Worm (Caenorhabditis elegans): ENCODE measurements around the gene tbc-11.

Gene tbc-11

DNA sequence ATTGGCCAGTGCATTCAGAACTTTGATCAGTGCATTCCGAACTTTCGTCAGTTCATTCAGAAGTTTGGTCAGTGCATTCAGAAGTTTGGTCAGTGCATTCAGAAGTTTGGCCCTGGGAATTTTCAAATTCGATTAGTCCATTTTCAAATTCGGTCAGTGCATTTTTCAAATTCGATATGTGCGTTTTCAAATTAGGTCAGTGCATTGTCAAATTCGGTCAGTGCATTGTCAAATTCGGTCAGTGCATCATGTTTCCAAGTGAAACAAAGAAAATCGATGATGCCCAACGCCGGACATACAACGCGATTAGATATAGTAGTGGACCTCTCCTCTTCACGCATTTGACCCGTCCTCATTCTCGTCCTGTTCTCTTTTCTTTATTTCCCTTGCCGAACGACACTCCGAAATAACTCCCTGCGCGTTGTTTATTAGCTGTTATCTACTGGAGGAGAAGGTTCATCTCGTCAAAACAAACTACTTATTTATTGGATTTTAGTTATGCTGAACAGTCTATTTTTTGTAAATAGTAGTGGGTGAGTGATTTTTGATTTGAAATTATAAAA, 29.8 kb downstream of the tbc-11 start, which contains the start of gene apm-3:
Gene apm-3, plus strand, starts transcription at position 477 of the 563 bp plus-strand sequence.
- TF ChIP-seq eyg-1 (tag; optimal IDR thresholded peaks at IDR 0.05) (no peak), ceh-48 (tag; optimal IDR thresholded peaks at IDR 0.05) (peak; percentile 41), nfya-1 (tag; optimal IDR thresholded peaks at IDR 0.05) (peak; percentile 52), tbx-2 (tag; optimal IDR thresholded peaks at IDR 0.05) (peak; percentile 34), unc-42 (tag; optimal IDR thresholded peaks at IDR 0.05) (peak; percentile 68), ref-2 (tag; optimal IDR thresholded peaks at IDR 0.05) (peak; percentile 10), elt-2 (tag; optimal IDR thresholded peaks at IDR 0.05) (peak; percentile 40), unc-3 (GFP tag; conservative IDR thresholded peaks at IDR 0.05) (no peak), unc-3 (tag; optimal IDR thresholded peaks at IDR 0.05) (no peak)

DNA sequence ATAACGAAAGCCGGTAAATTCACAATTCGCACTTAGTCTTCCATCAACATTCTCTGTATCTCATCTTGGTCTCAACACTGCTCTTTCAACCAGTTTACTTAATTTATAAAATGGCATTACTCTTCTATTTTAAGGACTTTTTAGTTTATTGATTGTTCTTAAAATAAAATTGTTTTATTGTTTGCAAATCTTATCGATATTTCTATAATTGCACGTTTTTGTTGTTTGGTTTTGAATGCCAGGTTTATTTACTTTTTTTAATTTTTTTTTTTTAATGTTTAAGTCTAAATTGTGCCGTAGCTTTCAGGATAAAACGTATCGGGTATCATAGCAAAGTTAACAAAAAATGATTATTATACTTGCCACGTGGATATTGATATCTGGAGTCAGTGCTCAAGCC, 32.8 kb downstream of the tbc-11 start, which contains the start of gene chil-10:
Gene chil-10, plus strand, starts transcription at position 301 of the 400 bp plus-strand sequence.
- TF ChIP-seq hlh-15 (tag; optimal IDR thresholded peaks at IDR 0.05) (no peak), pha-4 (tag; optimal IDR thresholded peaks at IDR 0.05) (no peak), lim-6 (tag; optimal IDR thresholded peaks at IDR 0.05) (no peak), unc-3 (GFP tag; conservative IDR thresholded peaks at IDR 0.05) (no peak), unc-3 (tag; optimal IDR thresholded peaks at IDR 0.05) (no peak), che-1 (tag; optimal IDR thresholded peaks at IDR 0.05) (no peak)

DNA sequence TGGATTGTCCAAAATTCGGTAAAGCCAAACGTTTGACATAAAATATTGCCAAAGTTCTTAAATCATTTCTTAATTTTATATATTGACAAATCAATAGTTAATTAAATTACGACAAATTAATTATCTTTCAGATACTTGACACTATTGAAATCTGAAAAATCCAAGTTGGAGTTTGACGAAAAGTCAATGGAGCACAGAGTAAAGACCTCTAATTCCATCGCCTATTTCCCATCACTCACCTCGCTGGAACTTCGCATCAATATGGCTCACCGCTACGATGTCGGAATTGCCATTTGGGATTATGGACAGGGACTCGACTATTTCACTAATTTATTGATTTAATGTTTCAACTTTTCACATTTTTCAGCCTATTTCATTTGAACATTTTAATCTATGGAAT, 35.4 kb downstream of the tbc-11 start:
- no peak for TF ChIP-seq hlh-8 (tag; optimal IDR thresholded peaks at IDR 0.05)
- TF ChIP-seq ceh-48 (tag; optimal IDR thresholded peaks at IDR 0.05), result no peak
- TF ChIP-seq ama-1 (optimal IDR thresholded peaks at IDR 0.05), result no peak
- TF ChIP-seq ceh-14 (tag; optimal IDR thresholded peaks at IDR 0.05), result no peak
- TF ChIP-seq pqm-1 (tag; optimal IDR thresholded peaks at IDR 0.05), result no peak
- no peak for TF ChIP-seq ztf-16 (tag; optimal IDR thresholded peaks at IDR 0.05)
- no peak for TF ChIP-seq elt-2 (tag; optimal IDR thresholded peaks at IDR 0.05)
- no peak for TF ChIP-seq ceh-19 (GFP tag; optimal IDR thresholded peaks at IDR 0.05)
- TF ChIP-seq nhr-11 (tag; optimal IDR thresholded peaks at IDR 0.05), result no peak
- no peak for TF ChIP-seq dmd-4 (tag; optimal IDR thresholded peaks at IDR 0.05; ENCODE audit: borderline replicate concordance)
- TF ChIP-seq ets-4 (tag; optimal IDR thresholded peaks at IDR 0.05), result no peak
- TF ChIP-seq zip-5 (tag; optimal IDR thresholded peaks at IDR 0.05), result no peak
- TF ChIP-seq eyg-1 (tag; optimal IDR thresholded peaks at IDR 0.05), result no peak
- TF ChIP-seq pax-1 (tag; optimal IDR thresholded peaks at IDR 0.05), result no peak
- no peak for TF ChIP-seq ceh-9 (tag; optimal IDR thresholded peaks at IDR 0.05)
- no peak for TF ChIP-seq lim-6 (tag; optimal IDR thresholded peaks at IDR 0.05)

DNA sequence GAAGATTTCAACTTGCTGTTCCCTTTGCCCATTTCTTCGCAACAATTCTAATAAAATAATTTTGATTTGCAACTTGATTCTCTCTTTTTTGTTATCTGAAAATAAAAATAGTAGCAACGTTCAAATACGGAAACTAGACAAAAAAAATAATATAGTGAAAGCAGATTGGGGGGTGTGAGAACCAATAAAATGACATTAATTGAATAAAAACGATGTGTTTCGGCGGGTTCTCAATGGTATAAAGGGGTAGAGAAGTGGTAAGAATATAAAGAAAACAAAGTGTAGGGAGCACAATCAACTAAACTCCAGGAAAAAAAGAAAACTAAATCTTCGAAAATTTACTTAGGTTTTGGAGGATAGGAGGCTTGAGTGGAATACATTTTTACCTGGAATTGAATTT, 38.4 kb downstream of the tbc-11 start, which contains the start of gene ncs-1:
Gene ncs-1, minus strand, starts transcription at position 101 of the 400 bp plus-strand sequence.
- TF ChIP-seq che-1 (tag; optimal IDR thresholded peaks at IDR 0.05) (no peak), pros-1 (tag; optimal IDR thresholded peaks at IDR 0.05) (no peak), rnt-1 (tag; optimal IDR thresholded peaks at IDR 0.05) (no peak), ceh-45 (GFP tag; IDR thresholded peaks at IDR 0.05) (no peak), hlh-15 (tag; optimal IDR thresholded peaks at IDR 0.05) (no peak), ceh-31 (tag; optimal IDR thresholded peaks at IDR 0.05) (no peak)

DNA sequence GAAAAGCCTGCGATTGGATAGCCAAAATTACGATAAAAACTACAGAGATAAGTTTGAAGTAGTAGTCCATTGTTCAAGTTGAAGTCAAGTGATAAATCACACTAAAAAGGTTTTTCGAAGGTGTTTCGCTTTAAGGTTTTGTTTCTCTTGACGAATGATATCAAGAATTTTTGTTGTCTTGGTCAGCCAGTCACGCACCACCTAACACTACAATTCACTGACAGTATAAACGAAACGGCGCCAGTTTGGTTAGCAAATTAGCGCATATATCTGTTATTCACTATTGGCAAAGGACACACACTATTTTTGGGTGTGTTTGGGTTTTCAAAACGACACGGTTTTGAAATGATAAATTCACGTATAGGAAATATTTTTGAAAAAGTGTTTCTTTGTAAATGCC, 45.3 kb downstream of the tbc-11 start, which contains the start of gene C44C1.6:
Gene C44C1.6, minus strand, starts transcription at position 199 of the 400 bp plus-strand sequence.
- TF ChIP-seq eyg-1 (tag; optimal IDR thresholded peaks at IDR 0.05) (no peak), nhr-232 (tag; optimal IDR thresholded peaks at IDR 0.05) (no peak), pros-1 (tag; optimal IDR thresholded peaks at IDR 0.05) (no peak), dmd-4 (tag; optimal IDR thresholded peaks at IDR 0.05; ENCODE audit: borderline replicate concordance) (no peak), pag-3 (tag; optimal IDR thresholded peaks at IDR 0.05; ENCODE audit: borderline replicate concordance) (no peak), ceh-6 (GFP tag; optimal IDR thresholded peaks at IDR 0.05) (no peak)
